Worm (Caenorhabditis elegans) whole organism, dauer: ENCODE measurements around the gene col-147.

ENCODE experiments used
- unc-62 ChIP-seq: sonication (generic microtip); optimal IDR thresholded peaks from 2 replicates; lab custom pipeline; 2017; ENCODE audit warnings: missing biosample characterization, missing genetic modification reagents, missing genetic modification characterization

The col-147 gene

DNA sequence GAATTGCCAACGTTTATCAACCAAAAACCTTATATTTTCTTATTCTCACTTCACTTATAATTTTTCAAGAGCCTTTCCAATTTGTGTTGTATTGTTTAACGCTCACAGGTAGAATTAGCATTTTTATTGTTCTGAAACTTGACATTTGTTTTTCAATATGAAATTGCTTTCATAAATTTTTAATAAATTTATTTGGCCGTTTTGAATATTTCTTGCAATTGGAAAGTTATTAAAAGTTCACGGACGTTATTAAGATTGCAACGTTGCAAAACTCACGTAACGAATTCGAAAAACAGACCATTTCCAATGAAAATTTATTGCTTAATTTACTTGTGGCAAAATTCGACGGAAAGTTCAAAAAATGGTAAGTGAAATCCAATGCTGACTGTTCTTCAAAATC lies 42.8 kb downstream of the col-147 start, which contains the start of gene K09G1.2:
K09G1.2 (plus strand) TSS at position 301 of the 400 bp plus-strand sequence.
- no peak for TF ChIP-seq unc-62

DNA sequence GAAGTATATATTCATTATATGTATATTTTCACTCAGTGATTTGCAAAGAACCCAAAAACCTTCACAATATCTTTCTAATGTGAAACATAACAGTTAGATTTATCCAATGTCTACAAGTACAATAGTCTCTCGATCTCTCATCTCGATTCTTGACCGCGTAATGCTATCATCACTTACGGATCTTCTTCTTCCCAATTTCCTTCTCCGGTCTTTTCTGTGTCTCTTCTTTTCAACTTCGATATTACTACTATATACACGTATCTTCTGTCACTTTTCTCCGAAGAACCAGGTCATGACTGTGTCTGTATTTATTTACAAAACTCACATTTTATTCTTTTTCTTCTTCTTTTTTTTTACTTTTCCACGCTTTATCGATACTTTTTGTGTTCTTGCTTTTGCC lies 44.6 kb downstream of the col-147 start:
- no peak for TF ChIP-seq unc-62

DNA sequence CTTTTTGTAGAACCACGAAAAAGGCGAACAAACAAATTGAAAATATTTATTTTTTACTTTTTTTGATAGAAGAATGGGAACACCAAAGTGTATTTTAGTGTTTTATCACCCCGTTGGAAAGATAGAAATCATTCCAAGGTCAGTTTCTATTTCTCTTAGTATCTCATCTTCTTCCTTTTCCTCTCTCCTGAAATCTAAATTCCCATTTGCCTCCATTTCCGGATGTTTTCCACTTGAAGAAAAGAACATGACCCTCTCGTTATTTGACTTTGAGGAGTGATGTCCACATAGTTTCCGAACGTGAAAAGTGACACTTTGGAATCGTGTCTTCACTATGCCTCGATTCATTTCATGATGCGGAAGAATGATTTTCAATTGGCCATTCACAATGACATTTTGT lies 45.5 kb downstream of the col-147 start:
- TF ChIP-seq unc-62, result no peak

DNA sequence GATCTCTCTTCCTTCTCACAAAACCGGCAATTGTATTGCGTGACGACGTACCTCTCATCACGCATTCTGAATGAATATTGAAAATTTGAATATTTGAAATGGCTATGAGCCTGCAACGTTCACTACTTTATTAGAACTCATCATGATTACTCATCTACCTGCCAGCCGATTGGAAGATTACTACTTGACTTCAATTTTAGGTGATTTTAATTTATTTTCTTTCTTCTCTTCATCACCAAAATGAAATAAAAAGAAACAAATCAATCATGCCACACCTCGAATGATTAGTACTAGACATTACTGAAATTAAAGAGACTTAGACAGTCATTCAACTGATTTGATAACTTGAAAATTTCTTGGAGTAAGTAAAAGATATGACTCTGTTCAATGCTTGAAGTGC lies 48.9 kb downstream of the col-147 start:
- no peak for TF ChIP-seq unc-62

DNA sequence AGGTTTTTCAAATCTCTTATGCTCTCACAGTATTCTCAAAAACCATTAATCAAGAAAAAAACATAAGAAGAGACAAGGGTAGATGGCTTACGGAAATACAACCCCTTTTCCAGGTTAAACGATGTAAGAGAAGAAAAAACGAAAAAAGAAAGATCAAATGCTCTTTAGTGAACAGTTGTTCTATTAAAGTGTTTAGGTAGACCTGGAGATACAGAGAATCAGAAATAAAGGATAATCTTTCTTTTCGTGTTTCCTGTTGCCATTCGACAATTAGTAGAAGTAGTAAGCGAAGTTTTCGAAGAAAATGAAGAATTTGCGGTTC lies 49.9 kb downstream of the col-147 start, which contains the start of gene K09G1.1:
K09G1.1 (plus strand) TSS at position 223 of the 322 bp plus-strand sequence.
- TF ChIP-seq unc-62, result no peak

DNA sequence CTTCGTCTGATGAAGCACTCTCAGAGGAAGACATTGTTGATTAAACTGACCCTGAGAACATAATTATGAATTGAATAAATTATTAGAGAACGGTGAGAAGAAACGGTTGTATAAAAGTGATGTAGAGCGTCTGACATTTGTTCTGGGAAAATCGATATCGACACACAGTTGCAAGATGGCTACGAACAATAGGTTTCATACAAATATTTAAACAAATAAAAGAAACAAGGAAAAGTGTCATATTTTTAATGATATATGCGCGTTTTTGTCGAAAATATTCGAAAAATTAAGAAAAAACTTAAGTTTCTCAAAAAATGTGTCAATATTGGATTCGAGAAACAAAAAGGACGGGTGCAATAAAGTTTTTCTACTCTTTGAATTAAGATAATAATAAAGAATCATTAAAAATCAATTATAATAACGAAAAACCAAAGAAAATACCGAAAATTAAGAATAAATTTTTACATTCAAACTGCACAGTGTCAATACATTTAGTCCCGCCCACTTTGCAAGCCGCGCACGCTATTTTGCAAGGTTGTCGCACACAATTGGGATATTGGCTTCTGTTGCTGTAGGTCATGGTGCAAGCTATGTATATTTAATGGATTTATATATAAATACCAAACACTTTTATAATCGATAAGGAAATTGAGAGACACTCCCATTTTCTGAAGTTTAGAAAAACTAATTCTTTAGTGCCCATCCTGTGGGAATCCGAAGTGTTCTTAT lies 50.4 kb downstream of the col-147 start, which contains the start of gene rtfo-1:
rtfo-1 (minus strand) TSS at position 51 of the 729 bp plus-strand sequence.
- no peak for TF ChIP-seq unc-62
